Worm (Caenorhabditis elegans): Measurements from ENCODE around the gene F44E2.3.

Gene F44E2.3

ce11 chrIII:8786077-8786476 lies 43.0 kb downstream of the F44E2.3 start, which contains the start of gene K02D10.8:
Gene K02D10.8 (plus strand): TSS chrIII:8786377.
- TF ChIP-seq unc-39 (tag; optimal IDR thresholded peaks at IDR 0.05) (no peak), mdl-1 (tag; optimal IDR thresholded peaks at IDR 0.05) (no peak), ztf-4 (tag; optimal IDR thresholded peaks at IDR 0.05) (no peak), lin-11 (tag; optimal IDR thresholded peaks at IDR 0.05) (no peak), egl-27 (tag; optimal IDR thresholded peaks at IDR 0.05) (no peak), ztf-1 (GFP tag; conservative IDR thresholded peaks at IDR 0.05) (no peak), fos-1 (tag; optimal IDR thresholded peaks at IDR 0.05) (no peak), crh-2 (tag; optimal IDR thresholded peaks at IDR 0.05) (no peak)

- peak; percentile 53 for TF ChIP-seq lin-11 (tag; optimal IDR thresholded peaks at IDR 0.05)
- no peak for TF ChIP-seq nhr-11 (tag; optimal IDR thresholded peaks at IDR 0.05)
- TF ChIP-seq sma-3 (GFP tag; optimal IDR thresholded peaks at IDR 0.05) = no peak
- no peak for TF ChIP-seq ama-1 (optimal IDR thresholded peaks at IDR 0.05)
- TF ChIP-seq unc-62 (GFP tag; optimal IDR thresholded peaks at IDR 0.05) = no peak
- peak; percentile 66 to 86 for TF ChIP-seq mdl-1 (tag; optimal IDR thresholded peaks at IDR 0.05)
- TF ChIP-seq unc-39 (tag; optimal IDR thresholded peaks at IDR 0.05) = no peak
- TF ChIP-seq lsy-2 (tag; optimal IDR thresholded peaks at IDR 0.05) = peak in 1 of 2 experiments; percentile 59
- TF ChIP-seq fos-1 (tag; optimal IDR thresholded peaks at IDR 0.05) = peak; percentile 57
- TF ChIP-seq R02D3.7 (tag; optimal IDR thresholded peaks at IDR 0.05) = no peak
- TF ChIP-seq nhr-237 (tag; optimal IDR thresholded peaks at IDR 0.05) = no peak
- TF ChIP-seq nhr-77 (tag; optimal IDR thresholded peaks at IDR 0.05) = no peak
- TF ChIP-seq crh-2 (tag; optimal IDR thresholded peaks at IDR 0.05) = peak; percentile 93
- TF ChIP-seq alr-1 (tag; optimal IDR thresholded peaks at IDR 0.05) = no peak
- TF ChIP-seq nhr-12 (tag; optimal IDR thresholded peaks at IDR 0.05) = no peak
- no peak for TF ChIP-seq ceh-16 (tag; optimal IDR thresholded peaks at IDR 0.05)
- TF ChIP-seq unc-55 (GFP tag; optimal IDR thresholded peaks at IDR 0.05) = peak; percentile 54
- peak; percentile 81 for TF ChIP-seq F13H6.1 (tag; optimal IDR thresholded peaks at IDR 0.05)
- TF ChIP-seq Y55F3AM.14 (GFP tag; optimal IDR thresholded peaks at IDR 0.05) = no peak
- peak; percentile 87 for TF ChIP-seq C34F6.9 (tag; optimal IDR thresholded peaks at IDR 0.05)
- peak; percentile 12 for TF ChIP-seq sem-4 (tag; optimal IDR thresholded peaks at IDR 0.05)
- TF ChIP-seq sma-9 (GFP tag; optimal IDR thresholded peaks at IDR 0.05) = peak; percentile 88
- TF ChIP-seq sma-9 (tag; optimal IDR thresholded peaks at IDR 0.05) = no peak
- TF ChIP-seq gmeb-1 (tag; optimal IDR thresholded peaks at IDR 0.05) = peak; percentile 18
- no peak for TF ChIP-seq nhr-25 (tag; optimal IDR thresholded peaks at IDR 0.05)
- no peak for TF ChIP-seq elt-3 (tag; optimal IDR thresholded peaks at IDR 0.05)
- TF ChIP-seq elt-1 (tag; optimal IDR thresholded peaks at IDR 0.05) = no peak
- no peak for TF ChIP-seq mbf-1 (tag; optimal IDR thresholded peaks at IDR 0.05)
- TF ChIP-seq ztf-11 (tag; optimal IDR thresholded peaks at IDR 0.05) = no peak
- TF ChIP-seq aly-2 (tag; optimal IDR thresholded peaks at IDR 0.05) = no peak
- peak; percentile 91 for TF ChIP-seq nhr-129 (tag; optimal IDR thresholded peaks at IDR 0.05)
- TF ChIP-seq zag-1 (tag; optimal IDR thresholded peaks at IDR 0.05) = no peak
- TF ChIP-seq nhr-21 (tag; optimal IDR thresholded peaks at IDR 0.05) = no peak
- no peak for TF ChIP-seq lin-13 (GFP tag; optimal IDR thresholded peaks at IDR 0.05)
- no peak for TF ChIP-seq peb-1 (tag; optimal IDR thresholded peaks at IDR 0.05)
Measured at ce11 chrIII:8785426-8785825, 43.7 kb downstream of the F44E2.3 start.

ce11 chrIII:8784500-8784899 lies 44.6 kb downstream of the F44E2.3 start:
- TF ChIP-seq C34F6.9 (tag; optimal IDR thresholded peaks at IDR 0.05) (peak; percentile 32), egl-27 (tag; optimal IDR thresholded peaks at IDR 0.05) (no peak), unc-55 (GFP tag; optimal IDR thresholded peaks at IDR 0.05) (peak; percentile 49)

- no peak for TF ChIP-seq egl-27 (tag; optimal IDR thresholded peaks at IDR 0.05)
- TF ChIP-seq ztf-4 (tag; optimal IDR thresholded peaks at IDR 0.05) = no peak
- no peak for TF ChIP-seq zag-1 (tag; optimal IDR thresholded peaks at IDR 0.05)
- TF ChIP-seq nhr-10 (tag; optimal IDR thresholded peaks at IDR 0.05) = no peak
- TF ChIP-seq dmd-4 (tag; optimal IDR thresholded peaks at IDR 0.05) = no peak
- TF ChIP-seq nhr-129 (tag; optimal IDR thresholded peaks at IDR 0.05) = peak; percentile 47
- TF ChIP-seq Y55F3AM.14 (GFP tag; optimal IDR thresholded peaks at IDR 0.05) = no peak
- TF ChIP-seq ceh-16 (tag; optimal IDR thresholded peaks at IDR 0.05) = no peak
- TF ChIP-seq lin-39 (tag; optimal IDR thresholded peaks at IDR 0.05) = no peak
- no peak for TF ChIP-seq nhr-21 (tag; optimal IDR thresholded peaks at IDR 0.05)
- no peak for TF ChIP-seq blmp-1 (tag; optimal IDR thresholded peaks at IDR 0.05; ENCODE audit: insufficient read depth)
- peak; percentile 60 for TF ChIP-seq fos-1 (tag; optimal IDR thresholded peaks at IDR 0.05)
- TF ChIP-seq mab-5 (tag; optimal IDR thresholded peaks at IDR 0.05) = no peak
- TF ChIP-seq F13H6.1 (tag; optimal IDR thresholded peaks at IDR 0.05) = peak; percentile 10
- TF ChIP-seq lin-13 (GFP tag; optimal IDR thresholded peaks at IDR 0.05) = no peak
- no peak for TF ChIP-seq unc-55 (GFP tag; optimal IDR thresholded peaks at IDR 0.05)
- no peak for TF ChIP-seq nhr-23 (tag; optimal IDR thresholded peaks at IDR 0.05)
- TF ChIP-seq alr-1 (tag; optimal IDR thresholded peaks at IDR 0.05) = no peak
- TF ChIP-seq ceh-82 (tag; optimal IDR thresholded peaks at IDR 0.05) = no peak
- TF ChIP-seq nhr-25 (tag; optimal IDR thresholded peaks at IDR 0.05) = peak; percentile 51
- TF ChIP-seq R02D3.7 (tag; optimal IDR thresholded peaks at IDR 0.05) = no peak
- TF ChIP-seq skn-1 (tag; optimal IDR thresholded peaks at IDR 0.05) = peak; percentile 7
- TF ChIP-seq crh-2 (tag; optimal IDR thresholded peaks at IDR 0.05) = peak; percentile 67
- TF ChIP-seq sem-4 (tag; optimal IDR thresholded peaks at IDR 0.05) = no peak
- no peak for TF ChIP-seq gmeb-1 (tag; optimal IDR thresholded peaks at IDR 0.05)
- TF ChIP-seq nhr-237 (tag; optimal IDR thresholded peaks at IDR 0.05) = no peak
- no peak for TF ChIP-seq unc-62 (GFP tag; optimal IDR thresholded peaks at IDR 0.05)
- TF ChIP-seq nhr-6 (tag; optimal IDR thresholded peaks at IDR 0.05) = no peak
- no peak for TF ChIP-seq ztf-1 (GFP tag; conservative IDR thresholded peaks at IDR 0.05)
Measured at ce11 chrIII:8782744-8783143, 46.4 kb downstream of the F44E2.3 start.

Data from whole organism, L2 larva.